Fruit fly (Drosophila melanogaster) whole organism, embryonic: Measurements from ENCODE around the gene Cp190.

Experiments used
- ATbp ChIP-seq: fragments of 200-800 bp; sonication (Bioruptor generic); optimal IDR thresholded peaks from 2 replicates; lab custom pipeline; 2017; ENCODE audit warnings: missing biosample characterization, mild to moderate bottlenecking, missing genetic modification characterization, missing genetic modification reagents
- CG10979 ChIP-seq: fragments of 200-800 bp; sonication (Bioruptor generic); optimal IDR thresholded peaks from 2 replicates; lab custom pipeline; 2018; ENCODE audit warnings: missing biosample characterization, mild to moderate bottlenecking, missing genetic modification characterization, moderate library complexity
- CG11560 ChIP-seq: fragments of 200-800 bp; sonication (Bioruptor generic); IDR thresholded peaks from 3 replicates; pipeline ENCODE4 v1.3.6; 2022; ENCODE audit warnings: missing biosample characterization, missing genetic modification characterization
- CG12391 ChIP-seq: fragments of 200-800 bp; sonication (Bioruptor generic); optimal IDR thresholded peaks from 3 replicates; lab custom pipeline; 2018; ENCODE audit warnings: missing biosample characterization, mild to moderate bottlenecking, missing genetic modification characterization, moderate library complexity
- CG12942 ChIP-seq: fragments of 200-800 bp; sonication (Bioruptor generic); optimal IDR thresholded peaks from 3 replicates; lab custom pipeline; 2016; ENCODE audit warnings: missing biosample characterization, missing genetic modification characterization
- CG15073 ChIP-seq: fragments of 200-800 bp; sonication (Bioruptor generic); optimal IDR thresholded peaks from 2 replicates; lab custom pipeline; 2016; ENCODE audit warnings: missing biosample characterization, missing genetic modification characterization
- CG1647 ChIP-seq: fragments of 200-800 bp; sonication (Bioruptor generic); optimal IDR thresholded peaks from 3 replicates; lab custom pipeline; 2016; ENCODE audit warnings: missing biosample characterization, missing genetic modification characterization
- CG2199 ChIP-seq: fragments of 200-800 bp; sonication (Bioruptor generic); IDR thresholded peaks from 3 replicates; pipeline ENCODE4 v1.3.6; 2022; ENCODE audit warnings: missing biosample characterization, missing genetic modification characterization
- CG30403 ChIP-seq: fragments of 200-800 bp; sonication (Bioruptor generic); optimal IDR thresholded peaks from 3 replicates; lab custom pipeline; 2016; ENCODE audit warnings: missing biosample characterization, missing genetic modification characterization
- CG33557 ChIP-seq: fragments of 200-800 bp; sonication (Bioruptor generic); optimal IDR thresholded peaks from 2 replicates; lab custom pipeline; 2019; ENCODE audit warnings: missing biosample characterization, mild to moderate bottlenecking, missing genetic modification characterization, moderate library complexity
- CG34376 ChIP-seq: fragments of 200-800 bp; sonication (Bioruptor generic); optimal IDR thresholded peaks from 2 replicates; lab custom pipeline; 2018; ENCODE audit warnings: missing biosample characterization, mild to moderate bottlenecking, missing genetic modification characterization
- CG43689 ChIP-seq: fragments of 200-800 bp; sonication (Bioruptor generic); IDR thresholded peaks from 2 replicates; pipeline ENCODE4 v1.3.6; 2022; ENCODE audit warnings: missing biosample characterization, missing genetic modification characterization
- CG5180 ChIP-seq: fragments of 200-800 bp; sonication (Bioruptor generic); optimal IDR thresholded peaks from 3 replicates; lab custom pipeline; 2017; ENCODE audit warnings: missing biosample characterization, missing genetic modification characterization, mild to moderate bottlenecking, moderate library complexity, missing genetic modification reagents
- CG5245 ChIP-seq: fragments of 200-800 bp; sonication (Bioruptor generic); optimal IDR thresholded peaks from 3 replicates; lab custom pipeline; 2016; ENCODE audit warnings: missing biosample characterization, missing genetic modification characterization
- CG8290 ChIP-seq, 3 experiments: fragments of 200-800 bp; sonication (Bioruptor generic); optimal IDR thresholded peaks; 2 replicates each; lab custom pipeline; 2016 to 2019; ENCODE audit warnings: missing biosample characterization in 3 of 3, missing genetic modification characterization in 3 of 3, mild to moderate bottlenecking in 2 of 3, moderate library complexity in 1 of 3
- CG9797 ChIP-seq: fragments of 200-800 bp; sonication (Bioruptor generic); optimal IDR thresholded peaks from 3 replicates; lab custom pipeline; 2018; ENCODE audit warnings: missing biosample characterization, mild to moderate bottlenecking, missing genetic modification characterization
- CG9817 ChIP-seq: fragments of 200-800 bp; sonication (Bioruptor generic); optimal IDR thresholded peaks from 2 replicates; lab custom pipeline; 2018; ENCODE audit warnings: missing biosample characterization, mild to moderate bottlenecking, missing genetic modification characterization, moderate library complexity
- CG9932 ChIP-seq: fragments of 200-800 bp; sonication (Bioruptor generic); IDR thresholded peaks from 2 replicates; pipeline ENCODE4 v1.3.6; 2022; ENCODE audit warnings: missing biosample characterization, missing genetic modification characterization
- CkIIα-i1 ChIP-seq: fragments of 200-800 bp; sonication (Bioruptor generic); IDR thresholded peaks from 2 replicates; pipeline ENCODE4 v1.3.6; 2022; ENCODE audit warnings: missing biosample characterization, missing genetic modification characterization
- HLH4C ChIP-seq: fragments of 200-800 bp; sonication (Bioruptor generic); IDR thresholded peaks from 3 replicates; pipeline ENCODE4 v1.3.6; 2022; ENCODE audit warnings: missing biosample characterization, missing genetic modification characterization; ENCODE audit not compliant: partially characterized antibody
- Hand ChIP-seq: fragments of 200-800 bp; sonication (Bioruptor generic); optimal IDR thresholded peaks from 2 replicates; lab custom pipeline; 2017; ENCODE audit warnings: mild to moderate bottlenecking, missing biosample characterization, missing genetic modification reagents, missing genetic modification characterization
- HmgZ ChIP-seq: fragments of 200-800 bp; sonication (Bioruptor generic); optimal IDR thresholded peaks from 2 replicates; lab custom pipeline; 2018; ENCODE audit warnings: missing biosample characterization, mild to moderate bottlenecking, missing genetic modification characterization
- Hmx ChIP-seq: fragments of 200-800 bp; sonication (Bioruptor generic); optimal IDR thresholded peaks from 2 replicates; lab custom pipeline; 2016; ENCODE audit warnings: missing biosample characterization, missing genetic modification characterization
- Rx ChIP-seq: fragments of 200-800 bp; sonication (Bioruptor generic); IDR thresholded peaks from 2 replicates; pipeline ENCODE4 v1.3.6; 2022; ENCODE audit warnings: missing biosample characterization, missing genetic modification characterization
- Sox100B ChIP-seq: fragments of 200-800 bp; sonication (Bioruptor generic); optimal IDR thresholded peaks from 3 replicates; lab custom pipeline; 2018; ENCODE audit warnings: missing biosample characterization, mild to moderate bottlenecking, missing genetic modification characterization
- Sox102F ChIP-seq: fragments of 200-800 bp; sonication (Bioruptor generic); optimal IDR thresholded peaks from 2 replicates; lab custom pipeline; 2018; ENCODE audit warnings: missing biosample characterization, mild to moderate bottlenecking, missing genetic modification characterization, moderate library complexity
- Spps ChIP-seq: fragments of 200-800 bp; sonication (Bioruptor generic); optimal IDR thresholded peaks from 2 replicates; lab custom pipeline; 2018; ENCODE audit warnings: missing biosample characterization, mild to moderate bottlenecking, missing genetic modification characterization
- ab ChIP-seq: fragments of 200-800 bp; sonication (Bioruptor generic); optimal IDR thresholded peaks from 2 replicates; lab custom pipeline; 2016; ENCODE audit warnings: missing biosample characterization, missing genetic modification characterization
- bsh ChIP-seq, 2 experiments: fragments of 200-800 bp; sonication (Bioruptor generic); optimal IDR thresholded peaks; 2 replicates each; lab custom pipeline; 2017 to 2018; ENCODE audit warnings: mild to moderate bottlenecking in 2 of 2, missing biosample characterization in 2 of 2, missing genetic modification characterization in 2 of 2, moderate library complexity in 1 of 2
- ems ChIP-seq: fragments of 200-800 bp; sonication (Bioruptor generic); optimal IDR thresholded peaks from 3 replicates; lab custom pipeline; 2016; ENCODE audit warnings: missing biosample characterization, missing genetic modification characterization
- exex ChIP-seq: fragments of 200-800 bp; sonication (Bioruptor generic); optimal IDR thresholded peaks from 4 replicates; lab custom pipeline; 2018; ENCODE audit warnings: missing biosample characterization, mild to moderate bottlenecking, missing genetic modification characterization, moderate library complexity
- gem ChIP-seq: fragments of 200-800 bp; sonication (Bioruptor generic); optimal IDR thresholded peaks from 2 replicates; lab custom pipeline; 2019; ENCODE audit warnings: missing biosample characterization, mild to moderate bottlenecking, missing genetic modification characterization, moderate library complexity
- hkb ChIP-seq, 2 experiments: fragments of 200-800 bp in 1 of 2; fragments of >200 bp in 1 of 2; sonication (Bioruptor generic) in 1 of 2; IDR thresholded peaks in 1 of 2; optimal IDR thresholded peaks in 1 of 2; 2 replicates each; pipeline versions ENCODE4 v1.3.6 to Lab custom; 2017 to 2022; ENCODE audit warnings: missing biosample characterization in 1 of 2, missing genetic modification characterization in 1 of 2
- insv ChIP-seq, 2 experiments: fragments of 200-800 bp; sonication (Bioruptor generic); optimal IDR thresholded peaks; 3 replicates each; lab custom pipeline; 2016 to 2018; ENCODE audit warnings: missing biosample characterization in 2 of 2, missing genetic modification characterization in 2 of 2
- knrl ChIP-seq: fragments of 200-800 bp; sonication (Bioruptor generic); IDR thresholded peaks from 3 replicates; pipeline ENCODE4 v1.3.6; 2022; ENCODE audit warnings: missing biosample characterization, missing genetic modification characterization; ENCODE audit not compliant: partially characterized antibody
- mld ChIP-seq: fragments of 200-800 bp; sonication (Bioruptor generic); IDR thresholded peaks from 3 replicates; pipeline ENCODE4 v1.3.6; 2022; ENCODE audit warnings: missing biosample characterization, missing genetic modification characterization; ENCODE audit not compliant: partially characterized antibody
- odd ChIP-seq: fragments of 200-800 bp; sonication (Bioruptor generic); optimal IDR thresholded peaks from 2 replicates; lab custom pipeline; 2017; ENCODE audit warnings: missing biosample characterization, mild to moderate bottlenecking, missing genetic modification characterization
- onecut ChIP-seq: fragments of 200-800 bp; sonication (Bioruptor generic); IDR thresholded peaks from 2 replicates; pipeline ENCODE4 v1.3.6; 2022; ENCODE audit warnings: missing biosample characterization, missing genetic modification characterization
- otp ChIP-seq: fragments of 200-800 bp; sonication (Bioruptor generic); IDR thresholded peaks from 3 replicates; pipeline ENCODE4, ENCODE4 v1.3.6; 2022; ENCODE audit warnings: missing biosample characterization, missing genetic modification characterization
- pfk ChIP-seq: fragments of 200-800 bp; sonication (Bioruptor generic); optimal IDR thresholded peaks from 2 replicates; lab custom pipeline; 2018; ENCODE audit warnings: missing biosample characterization, mild to moderate bottlenecking, missing genetic modification characterization, moderate library complexity
- pzg ChIP-seq: fragments of 200-800 bp; sonication (Bioruptor generic); optimal IDR thresholded peaks from 3 replicates; lab custom pipeline; 2018; ENCODE audit warnings: missing biosample characterization, mild to moderate bottlenecking, missing genetic modification characterization, moderate library complexity
- sc ChIP-seq, 3 experiments: fragments of >200 bp in 2 of 3; fragments of 200-800 bp in 1 of 3; sonication (Bioruptor generic) in 1 of 3; optimal IDR thresholded peaks; 2 replicates in 2 of 3; 3 replicates in 1 of 3; lab custom pipeline; 2017; ENCODE audit warnings: mild to moderate bottlenecking in 1 of 3, missing biosample characterization in 1 of 3, missing genetic modification characterization in 1 of 3, missing genetic modification reagents in 1 of 3
- schlank ChIP-seq: fragments of 200-800 bp; sonication (Bioruptor generic); optimal IDR thresholded peaks from 2 replicates; lab custom pipeline; 2018; ENCODE audit warnings: missing biosample characterization, mild to moderate bottlenecking, missing genetic modification characterization
- scrt ChIP-seq: fragments of 200-800 bp; sonication (Bioruptor generic); optimal IDR thresholded peaks from 2 replicates; lab custom pipeline; 2018; ENCODE audit warnings: missing biosample characterization, mild to moderate bottlenecking, missing genetic modification characterization, moderate library complexity
- usp ChIP-seq: fragments of >200 bp; optimal IDR thresholded peaks from 2 replicates; lab custom pipeline; 2017; ENCODE audit warnings: missing biosample characterization, missing genetic modification characterization
- vfl ChIP-seq: fragments of 200-800 bp; sonication (Bioruptor generic); optimal IDR thresholded peaks from 2 replicates; lab custom pipeline; 2016; ENCODE audit warnings: missing biosample characterization, missing genetic modification characterization

The Cp190 gene

dm6 chr3R:15242186-15243045 is 32.6 kb downstream of the Cp190 start, which contains the start of the genes tefu and Hsc70-4:
TSS of gene tefu (minus strand) at chr3R:15242236.
TSS of gene Hsc70-4 (plus strand) at chr3R:15242687.
- TF ChIP-seq CG2199 (GFP tag; lab: Robert Waterston, UW) (peak; percentile 64; the same call in 2 of the 3 replicates), Sox100B (GFP tag; lab: Kevin White, UChicago) (peak; percentile 18), Rx (GFP tag; lab: Robert Waterston, UW) (peak; percentile 68), ATbp (GFP tag; lab: Kevin White, UChicago) (peak; percentile 31), hkb (optimal IDR thresholded peaks at IDR 0.05; lab: Kevin White, UChicago) (peak; percentile 91), hkb (GFP tag; IDR thresholded peaks at IDR 0.05; lab: Robert Waterston, UW) (peak; percentile 42), CG30403 (peak; percentile 88), insv (GFP tag; optimal IDR thresholded peaks at IDR 0.05; lab: Kevin White, UChicago) (peak in 1 of 2 experiments; percentile 30), CG5245 (GFP tag; lab: Kevin White, UChicago) (peak; percentile 46), CG10979 (tag; lab: Kevin White, UChicago) (peak; percentile 57), CG9932 (GFP tag; lab: Robert Waterston, UW) (peak; percentile 90), CG5180 (GFP tag; lab: Kevin White, UChicago) (no peak), CG11560 (tag; lab: Robert Waterston, UW) (peak; percentile 27; the same call in 1 of the 3 replicates), onecut (GFP tag; lab: Robert Waterston, UW) (peak; percentile 85), CG9817 (tag; lab: Kevin White, UChicago) (peak; percentile 84), CG8290 (GFP tag; optimal IDR thresholded peaks at IDR 0.05; lab: Kevin White, UChicago) (peak; percentile 79), CG8290 (tag; optimal IDR thresholded peaks at IDR 0.05; lab: Kevin White, UChicago) (peak in 1 of 2 experiments; percentile 72), Hmx (GFP tag; lab: Kevin White, UChicago) (no peak), pfk (GFP tag; lab: Kevin White, UChicago) (peak; percentile 83), CG1647 (GFP tag; lab: Kevin White, UChicago) (peak; percentile 83), HLH4C (peak; percentile 11; the same call in 1 of the 3 replicates), gem (tag; lab: Kevin White, UChicago) (peak; percentile 86), knrl (GFP tag; lab: Robert Waterston, UW) (peak; percentile 39; the same call in 1 of the 3 replicates), exex (tag; lab: Kevin White, UChicago) (peak; percentile 30), CG15073 (no peak), usp (no peak), ab (peak; percentile 77), ems (peak; percentile 79), schlank (tag; lab: Kevin White, UChicago) (peak; percentile 28), CG12391 (tag; lab: Kevin White, UChicago) (peak; percentile 86), sc (optimal IDR thresholded peaks at IDR 0.05; lab: Kevin White, UChicago) (no peak), sc (GFP tag; optimal IDR thresholded peaks at IDR 0.05; lab: Kevin White, UChicago) (peak; percentile 2), CG43689 (GFP tag; lab: Robert Waterston, UW) (no peak), bsh (GFP tag; optimal IDR thresholded peaks at IDR 0.05; lab: Kevin White, UChicago) (no peak), otp (peak; percentile 68; the same call in 1 of the 3 replicates), scrt (GFP tag; lab: Kevin White, UChicago) (peak; percentile 30), CG9797 (GFP tag; lab: Kevin White, UChicago) (peak; percentile 96), mld (GFP tag; lab: Robert Waterston, UW) (no peak), odd (GFP tag; lab: Kevin White, UChicago) (peak; percentile 31), CG33557 (GFP tag; lab: Kevin White, UChicago) (peak; percentile 40), Hand (GFP tag; lab: Kevin White, UChicago) (no peak), CG12942 (peak; percentile 76), CkIIα-i1 (GFP tag; lab: Robert Waterston, UW) (no peak), vfl (GFP tag; lab: Kevin White, UChicago) (peak; percentile 71), pzg (peak; percentile 91), HmgZ (peak; percentile 64), CG34376 (GFP tag; lab: Kevin White, UChicago) (peak; percentile 5), Spps (peak; percentile 1), Sox102F (GFP tag; lab: Kevin White, UChicago) (no peak)
